Worm (Caenorhabditis elegans): ENCODE results near the gene srw-102.

The srw-102 gene

DNA sequence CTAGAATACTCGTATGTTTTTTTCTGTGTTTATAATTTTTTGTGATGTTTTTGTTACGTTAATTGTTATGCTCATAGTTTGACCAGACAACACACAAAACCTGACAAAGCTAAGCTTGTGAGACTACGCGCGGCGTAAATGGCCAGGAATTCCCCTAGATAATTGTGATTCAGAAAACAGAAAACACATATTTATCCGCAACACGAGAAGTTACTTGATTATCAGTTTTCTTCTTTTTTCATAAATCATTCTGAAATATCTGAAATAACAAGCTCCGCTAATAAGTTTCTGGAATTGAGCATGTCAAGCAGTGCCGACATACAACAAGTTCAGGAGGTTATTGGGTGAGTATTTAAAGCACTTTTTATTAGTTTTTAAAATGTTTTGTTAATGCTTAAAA lies 9.1 kb upstream of the srw-102 start, which contains the start of gene srw-100:
Gene srw-100 (plus strand): TSS at position 301 of the 400 bp plus-strand sequence.
- TF ChIP-seq blmp-1 (tag; optimal IDR thresholded peaks at IDR 0.05) (no peak), ceh-83 (GFP tag; optimal IDR thresholded peaks at IDR 0.05) (no peak), nhr-76 (tag; optimal IDR thresholded peaks at IDR 0.05) (no peak), unc-39 (tag; optimal IDR thresholded peaks at IDR 0.05) (no peak), drap-1 (GFP tag; optimal IDR thresholded peaks at IDR 0.05) (no peak), hlh-1 (tag; optimal IDR thresholded peaks at IDR 0.05) (no peak), nhr-237 (tag; optimal IDR thresholded peaks at IDR 0.05) (no peak), nhr-2 (tag; optimal IDR thresholded peaks at IDR 0.05) (no peak), lin-13 (tag; optimal IDR thresholded peaks at IDR 0.05) (no peak), ces-1 (GFP tag; optimal IDR thresholded peaks at IDR 0.05) (no peak), lsy-2 (tag; optimal IDR thresholded peaks at IDR 0.05) (no peak), nhr-28 (tag; optimal IDR thresholded peaks at IDR 0.05) (no peak)

DNA sequence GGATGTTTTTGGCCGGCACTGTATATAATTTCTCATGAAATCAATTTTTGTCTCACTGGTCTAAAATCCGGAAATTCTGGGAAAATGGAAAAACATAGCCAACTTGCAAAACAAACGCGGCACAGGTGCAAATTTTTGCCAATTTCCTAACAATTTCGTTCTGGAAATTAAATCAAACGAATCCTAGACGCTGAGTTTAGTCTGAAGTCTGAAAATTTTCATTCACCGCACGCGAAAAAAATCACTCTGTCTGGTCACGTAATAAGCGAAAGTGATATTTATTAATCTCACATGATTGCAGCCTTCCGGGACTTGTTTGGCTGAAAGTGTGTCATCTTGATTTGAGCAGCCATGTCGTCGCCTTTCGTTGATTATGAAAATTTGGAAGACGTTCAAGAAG lies 3.1 kb upstream of the srw-102 start, which contains the start of gene srw-103:
Gene srw-103 (plus strand): TSS at position 301 of the 400 bp plus-strand sequence.
- no peak for TF ChIP-seq cnd-1 (tag; optimal IDR thresholded peaks at IDR 0.05)
- TF ChIP-seq nhr-2 (tag; optimal IDR thresholded peaks at IDR 0.05), result no peak
- TF ChIP-seq ztf-11 (tag; optimal IDR thresholded peaks at IDR 0.05), result no peak
- TF ChIP-seq sem-2 (GFP tag; optimal IDR thresholded peaks at IDR 0.05), result no peak
- TF ChIP-seq zip-8 (tag; optimal IDR thresholded peaks at IDR 0.05), result no peak
- TF ChIP-seq elt-1 (tag; optimal IDR thresholded peaks at IDR 0.05; ENCODE audit: borderline replicate concordance, insufficient read depth), result no peak
- TF ChIP-seq lin-13 (tag; optimal IDR thresholded peaks at IDR 0.05), result no peak
- TF ChIP-seq tbx-8 (GFP tag; optimal IDR thresholded peaks at IDR 0.05), result no peak
- no peak for TF ChIP-seq mls-2 (tag; optimal IDR thresholded peaks at IDR 0.05)
- no peak for TF ChIP-seq ces-1 (GFP tag; optimal IDR thresholded peaks at IDR 0.05)
- TF ChIP-seq drap-1 (GFP tag; optimal IDR thresholded peaks at IDR 0.05), result no peak
- TF ChIP-seq bed-3 (GFP tag; optimal IDR thresholded peaks at IDR 0.05), result no peak
- TF ChIP-seq M03D4.4 (tag; optimal IDR thresholded peaks at IDR 0.05), result no peak
- TF ChIP-seq pha-4 (tag; optimal IDR thresholded peaks at IDR 0.05), result no peak
- TF ChIP-seq mab-5 (tag; optimal IDR thresholded peaks at IDR 0.05), result no peak
- TF ChIP-seq ceh-83 (GFP tag; optimal IDR thresholded peaks at IDR 0.05), result no peak
- no peak for TF ChIP-seq nhr-28 (tag; optimal IDR thresholded peaks at IDR 0.05)
- no peak for TF ChIP-seq ceh-39 (tag; optimal IDR thresholded peaks at IDR 0.05)
- TF ChIP-seq snpc-4 (tag; optimal IDR thresholded peaks at IDR 0.05), result no peak

DNA sequence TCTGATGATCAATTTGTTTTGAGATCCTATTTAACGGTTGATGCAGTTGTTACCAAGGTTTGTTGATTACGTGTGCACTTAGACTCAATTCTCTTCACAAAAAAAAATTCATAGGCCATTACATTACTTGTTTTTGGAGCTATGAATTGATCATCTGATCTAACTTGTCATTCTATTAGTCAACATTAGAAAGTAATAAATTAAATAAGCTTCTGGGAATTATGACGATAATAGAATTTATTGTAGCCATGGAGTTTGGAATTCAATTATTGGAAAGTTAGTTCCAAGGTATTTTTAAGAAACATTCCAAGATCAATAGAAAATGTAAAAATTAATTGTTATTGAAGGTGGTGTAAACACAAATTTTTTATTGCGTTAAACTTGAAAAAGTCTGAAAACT lies 1.8 kb upstream of the srw-102 start:
- TF ChIP-seq tbx-8 (GFP tag; optimal IDR thresholded peaks at IDR 0.05) (no peak), ham-2 (GFP tag; optimal IDR thresholded peaks at IDR 0.05) (no peak), flh-1 (GFP tag; optimal IDR thresholded peaks at IDR 0.05) (no peak), zip-8 (tag; optimal IDR thresholded peaks at IDR 0.05) (no peak), unc-120 (tag; optimal IDR thresholded peaks at IDR 0.05; ENCODE audit: poor library complexity, severe bottlenecking) (no peak), ceh-43 (GFP tag; optimal IDR thresholded peaks at IDR 0.05) (no peak), elt-1 (tag; optimal IDR thresholded peaks at IDR 0.05; ENCODE audit: borderline replicate concordance, insufficient read depth) (no peak), sptf-1 (tag; optimal IDR thresholded peaks at IDR 0.05) (no peak), M03D4.4 (tag; optimal IDR thresholded peaks at IDR 0.05) (no peak), nhr-12 (tag; optimal IDR thresholded peaks at IDR 0.05) (no peak), lin-32 (GFP tag; optimal IDR thresholded peaks at IDR 0.05) (no peak), ceh-39 (tag; optimal IDR thresholded peaks at IDR 0.05) (no peak), nhr-28 (tag; optimal IDR thresholded peaks at IDR 0.05) (no peak), ztf-11 (tag; optimal IDR thresholded peaks at IDR 0.05) (no peak), elt-3 (tag; optimal IDR thresholded peaks at IDR 0.05) (no peak), cnd-1 (tag; optimal IDR thresholded peaks at IDR 0.05) (no peak), blmp-1 (tag; optimal IDR thresholded peaks at IDR 0.05) (no peak)

DNA sequence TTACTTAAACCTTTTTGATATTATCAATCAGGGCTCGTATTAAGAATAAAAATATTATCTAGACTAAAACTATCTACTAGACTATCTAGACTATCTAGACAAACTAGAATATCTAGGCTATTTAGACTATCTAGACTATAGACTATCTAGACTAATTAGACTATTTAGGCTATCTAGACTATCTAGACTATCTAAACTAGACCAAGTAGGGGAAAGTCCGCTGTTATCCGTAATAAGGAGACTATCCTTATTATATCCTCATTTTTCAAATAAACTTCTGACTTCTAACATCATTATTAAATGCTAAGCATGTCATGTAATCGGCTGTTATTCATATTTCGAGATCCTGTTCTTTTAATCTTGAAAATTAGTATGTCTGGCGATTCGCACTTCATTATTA lies 1.9 kb downstream of the srw-102 start, which contains the start of gene srw-101:
Gene srw-101 (plus strand): TSS at position 301 of the 400 bp plus-strand sequence.
- TF ChIP-seq M03D4.4 (tag; optimal IDR thresholded peaks at IDR 0.05) (no peak), sem-2 (GFP tag; optimal IDR thresholded peaks at IDR 0.05) (no peak), lin-13 (tag; optimal IDR thresholded peaks at IDR 0.05) (no peak), hlh-1 (tag; optimal IDR thresholded peaks at IDR 0.05) (no peak), unc-62 (GFP tag; optimal IDR thresholded peaks at IDR 0.05) (no peak), nhr-237 (tag; optimal IDR thresholded peaks at IDR 0.05) (no peak), pha-4 (tag; optimal IDR thresholded peaks at IDR 0.05) (no peak), nhr-28 (tag; optimal IDR thresholded peaks at IDR 0.05) (no peak), nhr-2 (tag; optimal IDR thresholded peaks at IDR 0.05) (no peak), unc-120 (tag; optimal IDR thresholded peaks at IDR 0.05; ENCODE audit: poor library complexity, severe bottlenecking) (no peak), cnd-1 (tag; optimal IDR thresholded peaks at IDR 0.05) (no peak), mep-1 (tag; optimal IDR thresholded peaks at IDR 0.05) (no peak), ham-2 (GFP tag; optimal IDR thresholded peaks at IDR 0.05) (no peak), unc-39 (tag; optimal IDR thresholded peaks at IDR 0.05) (no peak), nhr-12 (tag; optimal IDR thresholded peaks at IDR 0.05) (no peak), ceh-39 (tag; optimal IDR thresholded peaks at IDR 0.05) (no peak), lin-32 (GFP tag; optimal IDR thresholded peaks at IDR 0.05) (no peak), zip-8 (tag; optimal IDR thresholded peaks at IDR 0.05) (no peak), flh-1 (GFP tag; optimal IDR thresholded peaks at IDR 0.05) (no peak), ceh-83 (GFP tag; optimal IDR thresholded peaks at IDR 0.05) (no peak)

Measured in whole organism, mixed stage, embryonic.